Fruit fly (Drosophila melanogaster): ENCODE data around the gene CG31729.

DNA sequence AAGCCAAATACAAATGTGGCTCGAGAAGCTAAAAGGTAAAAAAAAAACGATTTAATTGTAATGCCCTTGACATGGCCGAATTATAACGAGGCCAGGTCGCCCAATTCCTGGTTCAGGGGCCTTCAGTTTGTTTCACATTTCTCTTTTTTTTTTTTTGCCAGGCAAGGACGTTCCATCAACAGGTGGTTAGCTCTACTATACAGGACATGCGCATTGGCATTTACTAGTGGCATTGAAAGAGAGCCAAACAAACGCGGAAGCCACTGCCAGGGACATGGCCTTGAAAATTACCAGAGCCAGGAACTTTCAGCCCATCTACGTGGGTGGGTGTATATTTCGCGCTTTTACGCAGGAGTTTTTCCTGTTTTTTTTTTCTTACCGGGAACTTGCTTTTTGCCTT is 4.0 kb upstream of the CG31729 start:
- TF ChIP-seq CG8478 (optimal IDR thresholded peaks at IDR 0.05): no peak
- TF ChIP-seq CTCF (optimal IDR thresholded peaks at IDR 0.05): no peak

Measured in S2 (cell line).